Fruit fly (Drosophila melanogaster) whole organism, embryonic: Measurements from ENCODE around the gene RabX6.
A peak's percentile ranks its signal among the peaks of the same experiment; 100 is the strongest.

ENCODE experiments used
- ATbp ChIP-seq: fragments of 200-800 bp; sonication (Bioruptor generic); optimal IDR thresholded peaks from 2 replicates; lab custom pipeline; 2017; ENCODE audit warnings: missing biosample characterization, mild to moderate bottlenecking, missing genetic modification characterization, missing genetic modification reagents
- Atf6 ChIP-seq: fragments of 200-800 bp; sonication (Bioruptor generic); IDR thresholded peaks from 2 replicates; pipeline ENCODE4 v1.3.6; 2022; ENCODE audit warnings: missing biosample characterization, missing genetic modification characterization
- Blimp-1 ChIP-seq: fragments of 200-800 bp; sonication (Bioruptor generic); optimal IDR thresholded peaks from 3 replicates; lab custom pipeline; 2018; ENCODE audit warnings: missing biosample characterization, missing genetic modification characterization, mild to moderate bottlenecking, moderate library complexity, missing genetic modification reagents
- Bteb2 ChIP-seq: fragments of 200-800 bp; sonication (Bioruptor generic); optimal IDR thresholded peaks from 2 replicates; lab custom pipeline; 2016; ENCODE audit warnings: missing biosample characterization, missing genetic modification characterization
- CG11504 ChIP-seq: fragments of 200-800 bp; sonication (Bioruptor generic); optimal IDR thresholded peaks from 3 replicates; lab custom pipeline; 2019; ENCODE audit warnings: missing biosample characterization, mild to moderate bottlenecking, missing genetic modification characterization, moderate library complexity
- CG12769 ChIP-seq: fragments of 200-800 bp; sonication (Bioruptor generic); optimal IDR thresholded peaks from 2 replicates; lab custom pipeline; 2019; ENCODE audit warnings: missing biosample characterization, mild to moderate bottlenecking, missing genetic modification characterization, moderate library complexity
- CG13775 ChIP-seq: fragments of 200-800 bp; sonication (Bioruptor generic); optimal IDR thresholded peaks from 3 replicates; lab custom pipeline; 2017; ENCODE audit warnings: missing biosample characterization, mild to moderate bottlenecking, missing genetic modification characterization
- CG15514 ChIP-seq: fragments of 200-800 bp; sonication (Bioruptor generic); optimal IDR thresholded peaks from 3 replicates; lab custom pipeline; 2017; ENCODE audit warnings: missing biosample characterization, missing genetic modification characterization, mild to moderate bottlenecking, moderate library complexity, missing genetic modification reagents
- CG17328 ChIP-seq: fragments of 200-800 bp; sonication (Bioruptor generic); IDR thresholded peaks from 2 replicates; pipeline ENCODE4 v1.3.6; 2022; ENCODE audit warnings: missing biosample characterization, missing genetic modification characterization
- CG18599 ChIP-seq: fragments of 200-800 bp; sonication (Bioruptor generic); optimal IDR thresholded peaks from 3 replicates; lab custom pipeline; 2017; ENCODE audit warnings: missing biosample characterization, missing genetic modification characterization, mild to moderate bottlenecking, moderate library complexity, missing genetic modification reagents
- CG2120 ChIP-seq: fragments of 200-800 bp; sonication (Bioruptor generic); optimal IDR thresholded peaks from 3 replicates; lab custom pipeline; 2016; ENCODE audit warnings: missing biosample characterization, missing genetic modification characterization
- CG32532 ChIP-seq: fragments of 200-800 bp; sonication (Bioruptor generic); IDR thresholded peaks from 2 replicates; pipeline ENCODE4 v1.3.6; 2022; ENCODE audit warnings: missing biosample characterization, missing genetic modification characterization
- CG32767 ChIP-seq: fragments of 200-800 bp; sonication (Bioruptor generic); IDR thresholded peaks from 2 replicates; pipeline ENCODE4 v1.3.6; 2022; ENCODE audit warnings: missing biosample characterization, missing genetic modification characterization
- CG3407 ChIP-seq: fragments of 200-800 bp; sonication (Bioruptor generic); optimal IDR thresholded peaks from 2 replicates; lab custom pipeline; 2018; ENCODE audit warnings: missing biosample characterization, mild to moderate bottlenecking, missing genetic modification characterization
- CG4424 ChIP-seq: fragments of 200-800 bp; sonication (Bioruptor generic); optimal IDR thresholded peaks from 3 replicates; lab custom pipeline; 2016; ENCODE audit warnings: missing biosample characterization, missing genetic modification characterization
- CG5245 ChIP-seq: fragments of 200-800 bp; sonication (Bioruptor generic); optimal IDR thresholded peaks from 3 replicates; lab custom pipeline; 2016; ENCODE audit warnings: missing biosample characterization, missing genetic modification characterization
- CG6254 ChIP-seq: fragments of 200-800 bp; sonication (Bioruptor generic); optimal IDR thresholded peaks from 3 replicates; lab custom pipeline; 2017; ENCODE audit warnings: mild to moderate bottlenecking, missing biosample characterization, missing genetic modification reagents, missing genetic modification characterization
- CG7556 ChIP-seq: fragments of 200-800 bp; sonication (Bioruptor generic); optimal IDR thresholded peaks from 2 replicates; lab custom pipeline; 2017; ENCODE audit warnings: missing biosample characterization, mild to moderate bottlenecking, missing genetic modification characterization
- CG7745 ChIP-seq: fragments of 200-800 bp; sonication (Bioruptor generic); optimal IDR thresholded peaks from 2 replicates; lab custom pipeline; 2018; ENCODE audit warnings: missing biosample characterization, mild to moderate bottlenecking, missing genetic modification characterization, moderate library complexity
- CG7839 ChIP-seq: fragments of 200-800 bp; sonication (Bioruptor generic); optimal IDR thresholded peaks from 3 replicates; lab custom pipeline; 2018; ENCODE audit warnings: missing biosample characterization, mild to moderate bottlenecking, missing genetic modification characterization, moderate library complexity
- CG9215 ChIP-seq: fragments of 200-800 bp; sonication (Bioruptor generic); IDR thresholded peaks from 2 replicates; pipeline ENCODE4 v1.3.6; 2022; ENCODE audit warnings: missing biosample characterization, missing genetic modification characterization
- CG9727 ChIP-seq: fragments of 200-800 bp; sonication (Bioruptor generic); optimal IDR thresholded peaks from 3 replicates; lab custom pipeline; 2017; ENCODE audit warnings: missing biosample characterization, mild to moderate bottlenecking, missing genetic modification characterization
- D19B ChIP-seq: fragments of 200-800 bp; sonication (Bioruptor generic); optimal IDR thresholded peaks from 2 replicates; lab custom pipeline; 2017; ENCODE audit warnings: missing biosample characterization, mild to moderate bottlenecking, missing genetic modification characterization
- Drgx ChIP-seq: fragments of 200-800 bp; sonication (Bioruptor generic); IDR thresholded peaks from 2 replicates; pipeline ENCODE4 v1.3.6; 2022; ENCODE audit warnings: missing biosample characterization, missing genetic modification characterization
- Fer1 ChIP-seq: fragments of 200-800 bp; sonication (Bioruptor generic); optimal IDR thresholded peaks from 2 replicates; lab custom pipeline; 2017; ENCODE audit warnings: missing biosample characterization, mild to moderate bottlenecking, missing genetic modification characterization
- Hr51 ChIP-seq, 2 experiments: fragments of 200-800 bp; sonication (Bioruptor generic); optimal IDR thresholded peaks; 2 replicates in 1 of 2; 3 replicates in 1 of 2; lab custom pipeline; 2016 to 2018; ENCODE audit warnings: missing biosample characterization in 2 of 2, missing genetic modification characterization in 2 of 2, mild to moderate bottlenecking in 1 of 2, moderate library complexity in 1 of 2
- Max ChIP-seq: fragments of 200-800 bp; sonication (Bioruptor generic); optimal IDR thresholded peaks from 2 replicates; lab custom pipeline; 2016; ENCODE audit warnings: missing biosample characterization, mild to moderate bottlenecking, missing genetic modification characterization
- NFAT ChIP-seq: fragments of 200-800 bp; sonication (Bioruptor generic); IDR thresholded peaks from 2 replicates; pipeline ENCODE4 v1.3.6; 2022; ENCODE audit warnings: missing biosample characterization, missing genetic modification characterization
- Ravus ChIP-seq: fragments of 200-800 bp; sonication (Bioruptor generic); IDR thresholded peaks from 2 replicates; pipeline ENCODE4 v1.3.6; 2022; ENCODE audit warnings: missing biosample characterization, missing genetic modification characterization
- Stat92E ChIP-seq, 3 experiments: fragments of >200 bp in 2 of 3; fragments of 200-800 bp in 1 of 3; sonication (Bioruptor generic) in 1 of 3; optimal IDR thresholded peaks; 2 replicates each; lab custom pipeline; 2017 to 2019; ENCODE audit warnings: missing biosample characterization in 3 of 3, missing genetic modification characterization in 3 of 3, mild to moderate bottlenecking in 1 of 3, moderate library complexity in 1 of 3
- amos ChIP-seq: fragments of 200-800 bp; sonication (Bioruptor generic); IDR thresholded peaks from 2 replicates; pipeline ENCODE4 v1.3.6; 2022; ENCODE audit warnings: missing biosample characterization, missing genetic modification characterization; ENCODE audit not compliant: partially characterized antibody
- bab2 ChIP-seq: fragments of 200-800 bp; sonication (Bioruptor generic); optimal IDR thresholded peaks from 2 replicates; lab custom pipeline; 2016; ENCODE audit warnings: missing biosample characterization, missing genetic modification characterization
- cwo ChIP-seq: fragments of 200-800 bp; sonication (Bioruptor generic); optimal IDR thresholded peaks from 3 replicates; lab custom pipeline; 2017; ENCODE audit warnings: missing biosample characterization, missing genetic modification characterization, mild to moderate bottlenecking, moderate library complexity, missing genetic modification reagents
- dmrt99B ChIP-seq: fragments of 200-800 bp; sonication (Bioruptor generic); optimal IDR thresholded peaks from 2 replicates; lab custom pipeline; 2018; ENCODE audit warnings: missing biosample characterization, mild to moderate bottlenecking, missing genetic modification characterization, moderate library complexity
- exex ChIP-seq: fragments of 200-800 bp; sonication (Bioruptor generic); optimal IDR thresholded peaks from 4 replicates; lab custom pipeline; 2018; ENCODE audit warnings: missing biosample characterization, mild to moderate bottlenecking, missing genetic modification characterization, moderate library complexity
- fd96Cb ChIP-seq: fragments of 200-800 bp; sonication (Bioruptor generic); optimal IDR thresholded peaks from 2 replicates; lab custom pipeline; 2018; ENCODE audit warnings: missing biosample characterization, mild to moderate bottlenecking, missing genetic modification characterization, moderate library complexity
- grau ChIP-seq: fragments of 200-800 bp; optimal IDR thresholded peaks from 3 replicates; lab custom pipeline; 2019; ENCODE audit warnings: missing biosample characterization, mild to moderate bottlenecking, missing genetic modification characterization, moderate library complexity
- ind ChIP-seq: fragments of 200-800 bp; sonication (Bioruptor generic); optimal IDR thresholded peaks from 3 replicates; lab custom pipeline; 2016; ENCODE audit warnings: missing biosample characterization, missing genetic modification characterization
- nmo ChIP-seq: fragments of 200-800 bp; sonication (Bioruptor generic); optimal IDR thresholded peaks from 2 replicates; lab custom pipeline; 2018; ENCODE audit warnings: missing biosample characterization, mild to moderate bottlenecking, missing genetic modification characterization, moderate library complexity
- onecut ChIP-seq: fragments of 200-800 bp; sonication (Bioruptor generic); IDR thresholded peaks from 2 replicates; pipeline ENCODE4 v1.3.6; 2022; ENCODE audit warnings: missing biosample characterization, missing genetic modification characterization
- prd ChIP-seq, 3 experiments: fragments of >200 bp in 2 of 3; fragments of 200-800 bp in 1 of 3; sonication (Bioruptor generic) in 1 of 3; optimal IDR thresholded peaks in 2 of 3; IDR thresholded peaks in 1 of 3; 2 replicates in 2 of 3; 3 replicates in 1 of 3; pipeline versions ENCODE4 v1.3.6 to Lab custom; 2017 to 2022; ENCODE audit warnings: missing biosample characterization in 1 of 3, missing genetic modification characterization in 1 of 3
- sisA ChIP-seq: fragments of 200-800 bp; sonication (Bioruptor generic); IDR thresholded peaks from 2 replicates; pipeline ENCODE4 v1.3.6; 2022; ENCODE audit warnings: missing biosample characterization, missing genetic modification characterization
- so ChIP-seq: fragments of 200-800 bp; sonication (Bioruptor generic); IDR thresholded peaks from 3 replicates; pipeline ENCODE4 v1.3.6; 2022; ENCODE audit warnings: missing biosample characterization, missing genetic modification characterization
- tgo ChIP-seq: fragments of 200-800 bp; sonication (Bioruptor generic); IDR thresholded peaks from 3 replicates; pipeline ENCODE4 v1.3.6; 2022; ENCODE audit warnings: missing biosample characterization, missing genetic modification characterization
- tin ChIP-seq: fragments of 200-800 bp; sonication (Bioruptor generic); optimal IDR thresholded peaks from 3 replicates; lab custom pipeline; 2016; ENCODE audit warnings: missing biosample characterization, missing genetic modification characterization
- zen2 ChIP-seq: fragments of 200-800 bp; sonication (Bioruptor generic); IDR thresholded peaks from 3 replicates; pipeline ENCODE4 v1.3.6; 2022; ENCODE audit warnings: missing biosample characterization, missing genetic modification characterization; ENCODE audit not compliant: partially characterized antibody

The RabX6 gene

DNA sequence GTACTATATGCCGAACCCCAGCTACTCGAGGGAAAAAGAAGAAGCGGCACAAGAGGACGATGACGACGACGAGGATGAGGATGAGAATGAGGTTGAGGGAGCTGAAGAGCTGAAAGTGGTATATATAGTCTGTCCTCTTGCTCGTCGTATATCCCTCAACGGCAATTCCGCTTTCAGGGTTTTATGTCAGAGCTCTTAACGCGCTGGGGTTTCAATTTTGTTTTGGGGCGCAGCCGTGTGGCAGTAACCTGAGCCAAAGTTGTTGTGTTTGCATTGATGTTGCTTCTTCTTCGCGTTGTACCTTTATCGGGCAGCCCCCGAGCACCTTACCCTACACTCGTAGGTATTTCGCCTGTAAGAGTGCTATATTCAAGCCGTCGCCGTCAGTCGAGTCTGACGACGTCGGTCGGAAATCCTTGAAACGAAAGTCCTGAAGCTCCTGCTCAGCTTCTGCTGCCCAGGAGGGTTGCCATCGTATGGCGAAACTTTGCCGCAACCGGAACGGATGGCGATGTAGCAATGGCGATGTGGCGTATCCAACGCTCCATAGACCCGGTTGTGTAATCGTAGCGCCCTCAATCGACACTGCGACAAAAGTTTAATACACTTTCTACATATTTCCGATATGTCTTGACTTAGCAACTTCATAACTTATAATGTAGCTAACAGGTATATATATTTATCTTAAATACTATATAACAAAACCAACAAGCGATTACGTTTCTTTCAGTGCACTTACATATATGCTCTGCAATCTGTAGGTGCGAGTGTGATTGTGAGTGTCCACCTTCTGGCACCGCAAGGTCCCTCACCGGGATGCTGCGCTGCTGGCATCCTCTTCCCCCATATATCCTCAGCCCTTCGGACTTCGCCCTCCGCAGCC, 14.6 kb downstream of the RabX6 start (continued):
- TF ChIP-seq tin (GFP tag; lab: Kevin White, UChicago) (peak; percentile 15), Hr51 (GFP tag; optimal IDR thresholded peaks at IDR 0.05; lab: Kevin White, UChicago) (peak in 1 of 2 experiments; percentile 54), prd (optimal IDR thresholded peaks at IDR 0.05; lab: Kevin White, UChicago) (no peak), prd (GFP tag; IDR thresholded peaks at IDR 0.05; lab: Robert Waterston, UW) (peak; percentile 57; the same call in 1 of the 3 replicates), NFAT (no peak), CG3407 (peak; percentile 30), Fer1 (GFP tag; lab: Kevin White, UChicago) (peak; percentile 3), CG5245 (peak; percentile 4), dmrt99B (tag; lab: Kevin White, UChicago) (peak; percentile 48), ind (GFP tag; lab: Kevin White, UChicago) (peak; percentile 13), cwo (GFP tag; lab: Kevin White, UChicago) (peak; percentile 34), sisA (GFP tag; lab: Robert Waterston, UW) (peak; percentile 45), CG11504 (tag; lab: Kevin White, UChicago) (peak; percentile 44), amos (GFP tag; lab: Robert Waterston, UW) (no peak), ATbp (GFP tag; lab: Kevin White, UChicago) (no peak), D19B (no peak), bab2 (GFP tag; lab: Kevin White, UChicago) (no peak), onecut (GFP tag; lab: Robert Waterston, UW) (no peak), CG18599 (GFP tag; lab: Kevin White, UChicago) (peak; percentile 63), zen2 (GFP tag; lab: Robert Waterston, UW) (no peak), CG9727 (GFP tag; lab: Kevin White, UChicago) (peak; percentile 30), CG32532 (GFP tag; lab: Robert Waterston, UW) (peak; percentile 57; the same call in 1 of the 2 replicates), CG7839 (tag; lab: Kevin White, UChicago) (peak; percentile 34), CG7745 (tag; lab: Kevin White, UChicago) (no peak), exex (tag; lab: Kevin White, UChicago) (no peak), CG2120 (GFP tag; lab: Kevin White, UChicago) (peak; percentile 28), tgo (peak; percentile 50; the same call in 2 of the 3 replicates), CG6254 (no peak), grau (tag; lab: Kevin White, UChicago) (peak; percentile 10), CG32767 (GFP tag; lab: Robert Waterston, UW) (0 out of 2 replicates have a peak, but pooled peaks have one; percentile 46), CG17328 (GFP tag; lab: Robert Waterston, UW) (peak; percentile 58; the same call in 1 of the 2 replicates), Max (GFP tag; lab: Kevin White, UChicago) (peak; percentile 14), CG12769 (tag; lab: Kevin White, UChicago) (peak; percentile 40), CG13775 (GFP tag; lab: Kevin White, UChicago) (no peak), Bteb2 (no peak), CG9215 (GFP tag; lab: Robert Waterston, UW) (peak; percentile 22; the same call in 1 of the 2 replicates), CG15514 (GFP tag; lab: Kevin White, UChicago) (peak; percentile 5), so (GFP tag; lab: Robert Waterston, UW) (0 out of 3 replicates have a peak, but pooled peaks have one; percentile 32), Drgx (GFP tag; lab: Robert Waterston, UW) (peak; percentile 48), Stat92E (GFP tag; optimal IDR thresholded peaks at IDR 0.05; lab: Kevin White, UChicago) (no peak), CG4424 (GFP tag; lab: Kevin White, UChicago) (peak; percentile 15), fd96Cb (tag; lab: Kevin White, UChicago) (peak; percentile 28), CG7556 (GFP tag; lab: Kevin White, UChicago) (peak; percentile 11), Atf6 (GFP tag; lab: Robert Waterston, UW) (peak; percentile 32; the same call in 1 of the 2 replicates), Ravus (GFP tag; lab: Robert Waterston, UW) (no peak), Blimp-1 (GFP tag; lab: Kevin White, UChicago) (peak; percentile 35), nmo (peak; percentile 6)
